Fruit fly (Drosophila melanogaster): Measurements from ENCODE around the gene CG5151.

Gene CG5151

dm6 chr3L:16128481-16128972 is 36.0 kb downstream of the CG5151 start, which contains the start of gene Pgm1 (continued):
- TF ChIP-seq CG11247 (GFP tag; IDR thresholded peaks at IDR 0.05) (peak; percentile 47), lbe (GFP tag; optimal IDR thresholded peaks at IDR 0.05) (peak; percentile 83), CG14965 (GFP tag; optimal IDR thresholded peaks at IDR 0.05; ENCODE audit: borderline replicate concordance) (peak; percentile 59), Vsx1 (GFP tag; optimal IDR thresholded peaks at IDR 0.05) (peak; percentile 51), dm (GFP tag; optimal IDR thresholded peaks at IDR 0.05) (peak; percentile 77), slp2 (GFP tag; optimal IDR thresholded peaks at IDR 0.05) (peak; percentile 88), CG7271 (tag; optimal IDR thresholded peaks at IDR 0.05) (no peak), zen2 (GFP tag; IDR thresholded peaks at IDR 0.05; ENCODE audit: partially characterized antibody) (no peak), CG2678 (tag; optimal IDR thresholded peaks at IDR 0.05) (peak; percentile 88), Lhr (GFP tag; optimal IDR thresholded peaks at IDR 0.05) (no peak), CG6654 (GFP tag; optimal IDR thresholded peaks at IDR 0.05) (peak; percentile 50), C15 (GFP tag; IDR thresholded peaks at IDR 0.05) (no peak; the same call in 2 of the 3 replicates), pho (GFP tag; optimal IDR thresholded peaks at IDR 0.05) (peak; percentile 86), E2f2 (GFP tag; IDR thresholded peaks at IDR 0.05) (peak; percentile 53; the same call in 1 of the 2 replicates), seq (GFP tag; IDR thresholded peaks at IDR 0.05) (peak; percentile 70), CG17361 (GFP tag; IDR thresholded peaks at IDR 0.05) (peak; percentile 71), ato (GFP tag; IDR thresholded peaks at IDR 0.05; ENCODE audit: partially characterized antibody) (no peak), Poxn (GFP tag; IDR thresholded peaks at IDR 0.05) (no peak), CG10543 (GFP tag; optimal IDR thresholded peaks at IDR 0.05) (peak; percentile 79), lola (GFP tag; optimal IDR thresholded peaks at IDR 0.05) (peak in 1 of 3 experiments; percentile 46), Oli (tag; optimal IDR thresholded peaks at IDR 0.05) (peak; percentile 85), Drgx (GFP tag; IDR thresholded peaks at IDR 0.05) (peak; percentile 82), CG2875 (GFP tag; optimal IDR thresholded peaks at IDR 0.05) (peak; percentile 69), CG4424 (GFP tag; optimal IDR thresholded peaks at IDR 0.05) (peak; percentile 82), CG2889 (GFP tag; IDR thresholded peaks at IDR 0.05) (peak; percentile 69; the same call in 2 of the 3 replicates), pnt (GFP tag; optimal IDR thresholded peaks at IDR 0.05) (peak; percentile 83), insv (GFP tag; optimal IDR thresholded peaks at IDR 0.05) (peak in 1 of 2 experiments; percentile 35), D19A (tag; optimal IDR thresholded peaks at IDR 0.05) (peak; percentile 64), gem (tag; optimal IDR thresholded peaks at IDR 0.05) (no peak), CG10462 (GFP tag; optimal IDR thresholded peaks at IDR 0.05) (peak; percentile 68), CG34422 (GFP tag; IDR thresholded peaks at IDR 0.05) (peak; percentile 61), CG30020 (tag; optimal IDR thresholded peaks at IDR 0.05) (no peak), CG7372 (GFP tag; IDR thresholded peaks at IDR 0.05) (no peak), lov (optimal IDR thresholded peaks at IDR 0.05) (no peak), lov (GFP tag; IDR thresholded peaks at IDR 0.05) (0 out of 3 replicates have a peak, but pooled peaks have one; percentile 38), CG9932 (GFP tag; IDR thresholded peaks at IDR 0.05) (no peak; the same call in 1 of the 2 replicates), emc (GFP tag; optimal IDR thresholded peaks at IDR 0.05) (peak; percentile 61), grn (GFP tag; optimal IDR thresholded peaks at IDR 0.05) (peak; percentile 96), org-1 (GFP tag; optimal IDR thresholded peaks at IDR 0.05) (peak; percentile 81), CG3995 (GFP tag; optimal IDR thresholded peaks at IDR 0.05) (peak; percentile 49), Dbx (GFP tag; IDR thresholded peaks at IDR 0.05) (peak; percentile 52), Asciz (GFP tag; optimal IDR thresholded peaks at IDR 0.05) (no peak), CG3281 (GFP tag; optimal IDR thresholded peaks at IDR 0.05) (peak; percentile 88), HLH4C (GFP tag; IDR thresholded peaks at IDR 0.05; ENCODE audit: partially characterized antibody) (0 out of 3 replicates have a peak, but pooled peaks have one; percentile 6), Opbp (GFP tag; IDR thresholded peaks at IDR 0.05; ENCODE audit: partially characterized antibody) (no peak), Deaf1 (tag; optimal IDR thresholded peaks at IDR 0.05) (no peak), CG12769 (tag; optimal IDR thresholded peaks at IDR 0.05) (peak; percentile 97), chif (GFP tag; optimal IDR thresholded peaks at IDR 0.05) (peak; percentile 88 to 90), p53 (GFP tag; optimal IDR thresholded peaks at IDR 0.05) (peak; percentile 89), Rfx (GFP tag; IDR thresholded peaks at IDR 0.05) (peak; percentile 85)
